Fruit fly (Drosophila melanogaster): ENCODE data around the gene CG31109.

DNA sequence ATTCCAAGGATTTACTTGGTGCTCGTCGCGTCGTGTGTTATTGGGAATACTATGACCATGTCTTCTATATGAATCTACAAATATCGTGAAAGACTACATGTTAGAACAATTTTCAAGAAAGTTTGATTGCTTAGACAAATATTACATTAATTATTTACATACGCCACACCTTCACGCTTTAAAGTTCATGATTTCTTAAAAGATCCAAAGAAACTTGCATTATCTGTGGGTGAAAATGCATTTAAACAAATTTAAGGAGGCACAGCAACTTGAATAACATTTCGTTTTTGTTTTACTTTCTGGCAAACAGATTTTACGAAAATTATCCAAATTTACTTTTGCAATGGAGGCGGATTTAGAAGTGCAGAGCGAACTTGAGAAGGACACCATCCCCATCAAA lies 17.8 kb downstream of the CG31109 start, which contains the start of gene CG31115:
- TF ChIP-seq Myc (optimal IDR thresholded peaks at IDR 0.05), result no peak
- no peak for TF ChIP-seq psq (optimal IDR thresholded peaks at IDR 0.05)
- no peak for TF ChIP-seq ttk (optimal IDR thresholded peaks at IDR 0.05)
- TF ChIP-seq h (optimal IDR thresholded peaks at IDR 0.05), result no peak
- TF ChIP-seq insv (optimal IDR thresholded peaks at IDR 0.05), result no peak
- no peak for TF ChIP-seq Sin3A (optimal IDR thresholded peaks at IDR 0.05)
